Worm (Caenorhabditis elegans) whole organism, young adult: ENCODE data around the gene rabn-5.

Experiments used
- F57C9.4 ChIP-seq: sonication (generic microtip); optimal IDR thresholded peaks from 2 replicates; lab custom pipeline; 2017; ENCODE audit warnings: mild to moderate bottlenecking, missing genetic modification characterization, missing compliant biosample characterization
- T07F8.4 ChIP-seq: sonication (generic microtip); optimal IDR thresholded peaks from 2 replicates; lab custom pipeline; 2016; ENCODE audit warnings: mild to moderate bottlenecking, missing genetic modification characterization, moderate library complexity, missing compliant biosample characterization
- cebp-1 ChIP-seq, 2 experiments: fragments of 200-800 bp in 1 of 2; sonication (Bioruptor generic) in 1 of 2; sonication (generic microtip) in 1 of 2; IDR thresholded peaks in 1 of 2; optimal IDR thresholded peaks in 1 of 2; 2 replicates each; pipeline versions ENCODE4 v1.3.6 to Lab custom; 2017 to 2022; ENCODE audit warnings: missing compliant biosample characterization in 2 of 2, missing genetic modification characterization in 2 of 2, mild to moderate bottlenecking in 1 of 2, missing genetic modification reagents in 1 of 2, moderate library complexity in 1 of 2
- ceh-100 ChIP-seq: fragments of 200-800 bp; sonication (Bioruptor generic); IDR thresholded peaks from 2 replicates; pipeline ENCODE4 v1.3.6; 2022; ENCODE audit warnings: missing genetic modification reagents, missing genetic modification characterization, missing compliant biosample characterization
- ceh-58 ChIP-seq: fragments of 200-800 bp; sonication (Bioruptor generic); IDR thresholded peaks from 2 replicates; pipeline ENCODE4 v1.3.6; 2022; ENCODE audit warnings: missing genetic modification characterization, missing compliant biosample characterization
- egl-18 ChIP-seq: fragments of 200-800 bp; sonication (Bioruptor generic); IDR thresholded peaks from 2 replicates; pipeline ENCODE4 v1.3.6; 2022; ENCODE audit warnings: missing genetic modification reagents, missing genetic modification characterization, missing compliant biosample characterization
- egl-44 ChIP-seq: fragments of 200-800 bp; sonication (Bioruptor generic); IDR thresholded peaks from 2 replicates; pipeline ENCODE4 v1.3.6; 2022; ENCODE audit warnings: missing genetic modification reagents, missing genetic modification characterization, missing compliant biosample characterization
- snpc-4 ChIP-seq, 5 experiments: fragments of 150-350 bp in 1 of 5; sonication (generic microtip) in 4 of 5; optimal IDR thresholded peaks; 2 replicates each; lab custom pipeline; 2014 to 2018; ENCODE audit warnings: missing genetic modification characterization in 5 of 5, missing biosample characterization in 3 of 5, antibody characterized with exemption in 2 of 5, mild to moderate bottlenecking in 2 of 5, missing compliant biosample characterization in 2 of 5, missing genotype in 2 of 5, moderate library complexity in 2 of 5, missing genetic modification reagents in 1 of 5
- ztf-22 ChIP-seq: fragments of 200-800 bp; sonication (Bioruptor generic); optimal IDR thresholded peaks from 2 replicates; lab custom pipeline; 2018; ENCODE audit warnings: mild to moderate bottlenecking, missing genetic modification characterization, moderate library complexity, missing compliant biosample characterization

DNA sequence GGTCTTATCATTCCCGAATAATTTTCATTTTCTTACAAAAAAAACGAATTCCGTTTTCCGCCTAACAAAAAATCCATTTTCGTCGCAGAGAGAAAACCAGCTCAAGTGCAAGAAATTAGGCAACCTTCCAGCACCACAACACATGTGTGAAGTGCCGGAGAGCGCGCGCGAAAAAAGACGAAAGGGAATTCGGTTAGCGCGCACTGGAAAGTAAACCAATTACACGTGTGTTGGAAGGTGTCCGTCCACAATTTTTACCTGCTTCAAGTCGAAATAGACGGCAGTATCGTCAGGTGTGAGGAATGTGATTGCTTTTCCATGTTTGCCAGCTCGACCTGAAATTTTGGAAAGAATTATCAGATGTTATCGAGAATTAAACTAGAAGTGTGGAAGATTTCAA, 29.7 kb upstream of the rabn-5 start:
- TF ChIP-seq F57C9.4 (no peak), snpc-4 (GFP tag; optimal IDR thresholded peaks at IDR 0.05; lab: Kevin White, UChicago) (no peak), snpc-4 (tag; optimal IDR thresholded peaks at IDR 0.05; lab: Kevin White, UChicago) (no peak), egl-44 (GFP tag; lab: Robert Waterston, UW) (no peak), cebp-1 (GFP tag; IDR thresholded peaks at IDR 0.05; lab: Robert Waterston, UW) (no peak), cebp-1 (tag; optimal IDR thresholded peaks at IDR 0.05; lab: Kevin White, UChicago) (no peak), T07F8.4 (no peak), ceh-100 (GFP tag; lab: Robert Waterston, UW) (no peak), ceh-58 (GFP tag; lab: Robert Waterston, UW) (no peak), ztf-22 (GFP tag; lab: Kevin White, UChicago) (no peak), egl-18 (GFP tag; lab: Robert Waterston, UW) (no peak)
